Worm (Caenorhabditis elegans): Measurements from ENCODE around the gene C27A7.6.
"Not testable (repeated sequence)": the region's sequence is repeated elsewhere in the genome, so short reads cannot be mapped to it uniquely, and the experiment has no call there.

C27A7.6 gene

DNA sequence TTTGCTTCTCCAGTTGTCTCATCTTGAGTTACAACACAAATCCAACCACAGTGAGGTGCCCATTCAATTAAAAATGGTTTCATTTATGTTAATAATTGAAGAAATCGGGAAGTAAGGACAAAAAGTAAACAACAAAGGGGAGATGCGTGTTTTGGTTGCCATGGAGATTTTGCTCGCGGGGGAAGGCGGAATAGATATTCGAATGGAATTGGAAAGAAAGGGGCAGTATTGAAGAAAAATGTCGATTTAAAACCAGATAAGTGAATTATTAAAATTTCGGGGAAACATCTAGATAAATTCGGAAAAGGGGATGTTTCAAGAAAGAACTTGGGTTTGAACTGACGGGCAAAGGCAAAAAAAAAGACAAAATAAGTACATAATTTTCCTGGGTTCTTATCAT, 20.0 kb upstream of the C27A7.6 start, which contains the start of gene che-11:
che-11 (minus strand) TSS at position 101 of the 400 bp plus-strand sequence.
- TF ChIP-seq lin-54 (GFP tag; optimal IDR thresholded peaks at IDR 0.05) = no peak
- TF ChIP-seq madf-3 (GFP tag; IDR thresholded peaks at IDR 0.05) = no peak
- TF ChIP-seq efl-1 (GFP tag; optimal IDR thresholded peaks at IDR 0.05) = no peak
- TF ChIP-seq sptf-2 (GFP tag; optimal IDR thresholded peaks at IDR 0.05) = no peak

DNA sequence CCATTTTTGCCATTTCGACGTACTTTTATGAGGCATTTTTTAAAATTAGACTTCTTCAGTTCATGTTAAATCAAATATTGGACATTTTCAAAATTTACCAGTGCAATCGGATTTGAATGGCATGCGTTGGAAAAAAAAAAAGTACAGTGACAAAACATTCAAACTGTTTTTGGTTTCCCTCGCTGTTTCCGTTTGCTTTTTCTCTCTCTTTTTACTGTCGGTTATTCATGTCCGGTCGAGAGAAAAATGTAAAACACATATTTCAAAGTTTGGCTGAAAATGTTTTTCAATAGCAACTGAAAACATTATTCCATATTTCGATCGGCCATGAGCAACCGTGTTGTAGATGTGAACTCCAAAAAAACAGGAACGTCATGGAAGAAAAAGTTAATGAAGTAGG, 10.0 kb upstream of the C27A7.6 start, which contains the start of gene C27A7.3:
C27A7.3 (plus strand) TSS at position 301 of the 400 bp plus-strand sequence.
- TF ChIP-seq nhr-179 (tag; optimal IDR thresholded peaks at IDR 0.05) (no peak), chd-7 (tag; optimal IDR thresholded peaks at IDR 0.05) (no peak), hrde-1 (tag; optimal IDR thresholded peaks at IDR 0.05; ENCODE audit: borderline replicate concordance) (no peak), B0019.2 (GFP tag; conservative IDR thresholded peaks at IDR 0.05) (no peak), lin-35 (GFP tag; optimal IDR thresholded peaks at IDR 0.05) (no peak), lsy-27 (tag; optimal IDR thresholded peaks at IDR 0.05; ENCODE audit: borderline replicate concordance, insufficient read depth) (no peak), F37B4.10 (GFP tag; IDR thresholded peaks at IDR 0.05) (no peak), egl-44 (GFP tag; IDR thresholded peaks at IDR 0.05) (no peak), madf-6 (GFP tag; IDR thresholded peaks at IDR 0.05) (no peak), snpc-4 (GFP tag; optimal IDR thresholded peaks at IDR 0.05) (no peak), snpc-4 (tag; optimal IDR thresholded peaks at IDR 0.05) (no peak), dpl-1 (GFP tag; optimal IDR thresholded peaks at IDR 0.05) (no peak), F55B11.4 (tag; optimal IDR thresholded peaks at IDR 0.05; ENCODE audit: borderline replicate concordance, insufficient read depth) (no peak)

DNA sequence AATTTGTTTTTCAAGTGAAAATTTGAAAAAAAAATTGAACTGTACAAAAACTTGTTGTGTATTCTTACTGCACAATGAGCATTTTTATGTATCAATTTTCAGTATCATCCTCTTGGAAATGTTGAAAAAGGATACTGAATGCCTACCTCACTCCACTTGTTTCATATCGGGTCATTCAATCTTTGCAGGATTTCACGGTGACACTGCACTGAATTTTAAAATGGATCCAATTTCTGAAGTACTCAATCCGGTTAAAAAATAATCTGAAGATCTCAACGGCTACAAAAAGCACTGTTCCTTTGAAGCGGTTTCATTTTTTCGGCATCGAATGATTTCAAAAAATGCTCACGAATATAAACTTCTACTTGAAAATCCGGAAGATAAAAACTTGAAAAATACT, 7.4 kb upstream of the C27A7.6 start:
- TF ChIP-seq ama-1 (optimal IDR thresholded peaks at IDR 0.05) (no peak), ama-1 (GFP tag; optimal IDR thresholded peaks at IDR 0.05) (no peak), let-526 (GFP tag; IDR thresholded peaks at IDR 0.05) (no peak), C06A6.2 (GFP tag; conservative IDR thresholded peaks at IDR 0.05) (no peak), repo-1 (tag; optimal IDR thresholded peaks at IDR 0.05) (no peak), snpc-4 (GFP tag; optimal IDR thresholded peaks at IDR 0.05) (no peak), snpc-4 (tag; optimal IDR thresholded peaks at IDR 0.05) (no peak), C17E4.6 (GFP tag; IDR thresholded peaks at IDR 0.05) (no peak), dpff-1 (tag; optimal IDR thresholded peaks at IDR 0.05) (no peak), dpl-1 (GFP tag; optimal IDR thresholded peaks at IDR 0.05) (no peak), mxl-1 (tag; optimal IDR thresholded peaks at IDR 0.05) (no peak), ets-4 (GFP tag; optimal IDR thresholded peaks at IDR 0.05) (no peak), B0035.1 (tag; optimal IDR thresholded peaks at IDR 0.05) (no peak), efl-1 (GFP tag; optimal IDR thresholded peaks at IDR 0.05) (no peak), nhr-80 (tag; optimal IDR thresholded peaks at IDR 0.05) (no peak), chd-7 (tag; optimal IDR thresholded peaks at IDR 0.05) (no peak), athp-1 (tag; optimal IDR thresholded peaks at IDR 0.05) (no peak), T26A5.8 (tag; optimal IDR thresholded peaks at IDR 0.05) (no peak), pbrm-1 (GFP tag; IDR thresholded peaks at IDR 0.05) (no peak), K11D2.4 (GFP tag; IDR thresholded peaks at IDR 0.05) (no peak)

DNA sequence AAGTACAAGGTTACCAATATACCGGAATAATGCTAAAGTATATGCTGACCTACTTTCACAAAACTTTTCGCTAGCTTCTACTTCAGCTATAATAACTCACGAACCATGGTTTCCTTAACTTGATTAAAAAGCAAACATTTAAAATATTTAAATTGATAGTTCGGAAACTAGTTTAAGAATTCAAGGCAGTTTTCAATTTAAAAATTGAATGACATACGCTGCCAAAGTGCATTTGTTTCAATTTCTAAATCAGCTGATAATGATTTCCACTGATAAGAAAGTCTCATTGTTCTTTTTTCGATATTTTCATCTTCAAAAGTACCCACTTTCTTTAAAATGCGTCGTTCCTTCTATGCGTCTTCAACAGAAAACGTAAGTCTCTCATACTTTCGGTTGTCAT, 569 bp upstream of the C27A7.6 start, which contains the start of gene enpp-1:
enpp-1 (plus strand) TSS at position 301 of the 400 bp plus-strand sequence.
- not testable (repeated sequence) for TF ChIP-seq egl-44 (GFP tag; IDR thresholded peaks at IDR 0.05); Y53G8AR.9 (GFP tag; conservative IDR thresholded peaks at IDR 0.05); B0261.1 (tag; optimal IDR thresholded peaks at IDR 0.05)
